Worm (Caenorhabditis elegans): ENCODE data around the gene K06B9.6.

DNA sequence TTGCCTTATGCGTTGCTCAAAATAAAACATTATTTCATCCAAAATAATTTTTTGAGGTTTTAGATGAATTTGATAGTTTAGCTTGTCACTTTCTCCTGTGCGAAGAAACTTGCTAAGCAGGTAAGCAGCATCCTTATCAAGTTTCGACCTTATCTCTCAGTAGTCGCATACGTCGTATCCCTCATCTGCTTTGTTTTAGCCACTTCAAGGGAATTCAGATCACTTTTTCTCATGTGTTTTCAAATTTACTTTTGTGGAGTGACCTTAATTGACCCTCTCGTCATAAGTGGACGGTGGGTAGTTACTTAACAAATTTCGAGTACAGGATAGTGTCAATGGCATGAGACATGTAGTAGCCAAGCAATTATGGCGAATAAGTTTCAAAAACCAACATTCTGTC lies 40.0 kb upstream of the K06B9.6 start:
- TF ChIP-seq flt-1 (GFP tag; IDR thresholded peaks at IDR 0.05) (no peak), hmbx-1 (tag; optimal IDR thresholded peaks at IDR 0.05) (no peak), ama-1 (optimal IDR thresholded peaks at IDR 0.05) (no peak), tra-4 (tag; optimal IDR thresholded peaks at IDR 0.05) (no peak), aly-1 (tag; optimal IDR thresholded peaks at IDR 0.05) (no peak), hnd-1 (tag; optimal IDR thresholded peaks at IDR 0.05) (no peak)
